Worm (Caenorhabditis elegans) whole organism, young adult: ENCODE measurements around the gene C24A3.1.
A peak's percentile ranks its signal among the peaks of the same experiment; 100 is the strongest.

Experiments
- B0261.1 ChIP-seq: sonication (generic microtip); optimal IDR thresholded peaks from 2 replicates; lab custom pipeline; 2016; ENCODE audit warnings: mild to moderate bottlenecking, missing genetic modification characterization, moderate library complexity, missing compliant biosample characterization
- B0336.3 ChIP-seq: fragments of 200-800 bp; sonication (Bioruptor generic); IDR thresholded peaks from 2 replicates; pipeline ENCODE4 v1.3.6; 2022; ENCODE audit warnings: missing genetic modification characterization, missing compliant biosample characterization
- C17E4.6 ChIP-seq: fragments of 200-800 bp; sonication (Bioruptor generic); IDR thresholded peaks from 2 replicates; pipeline ENCODE4 v1.3.6; 2022; ENCODE audit warnings: missing genetic modification reagents, missing genetic modification characterization, missing compliant biosample characterization
- F49E8.2 ChIP-seq: sonication (generic microtip); optimal IDR thresholded peaks from 3 replicates; lab custom pipeline; 2017; ENCODE audit warnings: missing genetic modification characterization, mild to moderate bottlenecking, missing compliant biosample characterization, antibody characterized with exemption, moderate library complexity; ENCODE audit not compliant: insufficient read depth
- Y53F4B.3 ChIP-seq: fragments of 200-800 bp; sonication (Bioruptor generic); IDR thresholded peaks from 2 replicates; pipeline ENCODE4 v1.3.6; 2022; ENCODE audit warnings: missing genetic modification reagents, missing genetic modification characterization, missing compliant biosample characterization
- Y67H2A.10 ChIP-seq: fragments of 200-800 bp; sonication (Bioruptor generic); conservative IDR thresholded peaks from 2 replicates; pipeline ENCODE4 v1.3.6; 2022; ENCODE audit warnings: missing genetic modification reagents, missing genetic modification characterization, missing compliant biosample characterization
- Y95B8A.8 ChIP-seq: fragments of 200-800 bp; sonication (Bioruptor generic); IDR thresholded peaks from 2 replicates; pipeline ENCODE4 v1.3.6; 2022; ENCODE audit warnings: missing genetic modification reagents, missing genetic modification characterization, missing compliant biosample characterization
- akir-1 ChIP-seq: fragments of 200-800 bp; sonication (Bioruptor generic); optimal IDR thresholded peaks from 2 replicates; lab custom pipeline; 2018; ENCODE audit warnings: mild to moderate bottlenecking, missing genetic modification characterization, moderate library complexity, missing compliant biosample characterization
- aptf-2 ChIP-seq: fragments of 200-800 bp; sonication (Bioruptor generic); conservative IDR thresholded peaks from 2 replicates; pipeline ENCODE4 v1.3.6; 2022; ENCODE audit warnings: missing genetic modification reagents, missing genetic modification characterization, missing compliant biosample characterization
- bed-1 ChIP-seq: fragments of 200-800 bp; sonication (Bioruptor generic); IDR thresholded peaks from 2 replicates; pipeline ENCODE4 v1.3.6; 2022; ENCODE audit warnings: missing genetic modification reagents, missing genetic modification characterization, missing compliant biosample characterization
- ccch-3 ChIP-seq: fragments of 200-800 bp; sonication (Bioruptor generic); optimal IDR thresholded peaks from 2 replicates; lab custom pipeline; 2018; ENCODE audit warnings: mild to moderate bottlenecking, missing genetic modification characterization, missing compliant biosample characterization
- chd-7 ChIP-seq: sonication (generic microtip); optimal IDR thresholded peaks from 2 replicates; lab custom pipeline; 2016; ENCODE audit warnings: mild to moderate bottlenecking, missing genetic modification characterization, moderate library complexity, missing compliant biosample characterization
- die-1 ChIP-seq: sonication (generic microtip); optimal IDR thresholded peaks from 2 replicates; lab custom pipeline; 2016; ENCODE audit warnings: missing genotype, mild to moderate bottlenecking, missing genetic modification characterization, missing compliant biosample characterization
- efl-1 ChIP-seq: fragments of 150-350 bp; optimal IDR thresholded peaks from 2 replicates; lab custom pipeline; 2014; ENCODE audit warnings: missing biosample characterization, missing genetic modification reagents, missing genetic modification characterization
- egrh-3 ChIP-seq: fragments of 200-800 bp; sonication (Bioruptor generic); IDR thresholded peaks from 2 replicates; pipeline ENCODE4 v1.3.6; 2022; ENCODE audit warnings: missing genetic modification reagents, missing genetic modification characterization, missing compliant biosample characterization
- hlh-12 ChIP-seq: sonication (generic microtip); optimal IDR thresholded peaks from 2 replicates; lab custom pipeline; 2016; ENCODE audit warnings: missing genetic modification characterization, missing compliant biosample characterization
- hsf-1 ChIP-seq: fragments of 200-800 bp; sonication (Bioruptor generic); IDR thresholded peaks from 2 replicates; pipeline ENCODE4 v1.3.6; 2022; ENCODE audit warnings: missing genetic modification reagents, missing genetic modification characterization, missing compliant biosample characterization
- lin-35 ChIP-seq, 3 experiments: fragments of 150-350 bp in 2 of 3; sonication (generic microtip) in 1 of 3; optimal IDR thresholded peaks; 2 replicates each; lab custom pipeline; 2014 to 2018; ENCODE audit warnings: missing biosample characterization in 3 of 3, missing genetic modification characterization in 3 of 3, missing genetic modification reagents in 3 of 3
- mes-4 ChIP-seq: sonication (generic microtip); optimal IDR thresholded peaks from 2 replicates; lab custom pipeline; 2016; ENCODE audit warnings: missing genotype, missing genetic modification characterization, missing compliant biosample characterization
- mxl-1 ChIP-seq: sonication (generic microtip); optimal IDR thresholded peaks from 2 replicates; lab custom pipeline; 2016; ENCODE audit warnings: missing genetic modification characterization, missing compliant biosample characterization
- nfya-1 ChIP-seq: sonication (generic microtip); optimal IDR thresholded peaks from 2 replicates; lab custom pipeline; 2017; ENCODE audit warnings: antibody characterized with exemption, missing compliant biosample characterization, missing genetic modification characterization, borderline replicate concordance; ENCODE audit not compliant: insufficient read depth
- nfya-2 ChIP-seq: fragments of 200-800 bp; sonication (Bioruptor generic); IDR thresholded peaks from 2 replicates; pipeline ENCODE4 v1.3.6; 2022; ENCODE audit warnings: missing genetic modification reagents, missing genetic modification characterization, missing compliant biosample characterization
- nhr-120 ChIP-seq: fragments of 200-800 bp; sonication (Bioruptor generic); IDR thresholded peaks from 2 replicates; pipeline ENCODE4 v1.3.6; 2022; ENCODE audit warnings: missing genetic modification characterization, missing compliant biosample characterization
- rec-8 ChIP-seq, 2 experiments: sonication (generic microtip); optimal IDR thresholded peaks; 2 replicates each; lab custom pipeline; 2016; ENCODE audit warnings: mild to moderate bottlenecking in 2 of 2, missing genetic modification characterization in 2 of 2, missing genetic modification reagents in 2 of 2, missing genotype in 2 of 2, missing biosample characterization in 1 of 2, missing compliant biosample characterization in 1 of 2, moderate library complexity in 1 of 2
- rpc-1 ChIP-seq, 2 experiments: fragments of 150-350 bp in 1 of 2; sonication (generic microtip) in 1 of 2; optimal IDR thresholded peaks; 2 replicates each; lab custom pipeline; 2014 to 2018; ENCODE audit warnings: missing biosample characterization in 1 of 2, missing genetic modification characterization in 1 of 2, missing genetic modification reagents in 1 of 2, missing genotype in 1 of 2
- sea-2 ChIP-seq: fragments of 200-800 bp; sonication (Bioruptor generic); IDR thresholded peaks from 2 replicates; pipeline ENCODE4 v1.3.6; 2022; ENCODE audit warnings: missing genetic modification characterization, missing compliant biosample characterization
- snpc-3.4 ChIP-seq: sonication (generic microtip); optimal IDR thresholded peaks from 2 replicates; lab custom pipeline; 2017; ENCODE audit warnings: missing genetic modification characterization, mild to moderate bottlenecking, missing compliant biosample characterization, antibody characterized with exemption, moderate library complexity, missing genotype, missing genetic modification reagents
- tbp1 ChIP-seq: fragments of 200-800 bp; sonication (Bioruptor generic); optimal IDR thresholded peaks from 2 replicates; lab custom pipeline; 2018; ENCODE audit warnings: mild to moderate bottlenecking, missing genetic modification characterization, missing compliant biosample characterization
- zfh-2 ChIP-seq: fragments of 200-800 bp; sonication (Bioruptor generic); conservative IDR thresholded peaks from 2 replicates; pipeline ENCODE4 v1.3.6; 2022; ENCODE audit warnings: missing genetic modification reagents, missing genetic modification characterization, missing compliant biosample characterization
- zim-3 ChIP-seq: sonication (generic microtip); optimal IDR thresholded peaks from 2 replicates; lab custom pipeline; 2017; ENCODE audit warnings: mild to moderate bottlenecking, missing genetic modification characterization, moderate library complexity, missing compliant biosample characterization
- ztf-18 ChIP-seq: sonication (generic microtip); optimal IDR thresholded peaks from 2 replicates; lab custom pipeline; 2016; ENCODE audit warnings: missing genotype, mild to moderate bottlenecking, missing genetic modification characterization, missing compliant biosample characterization
- ztf-3 ChIP-seq: fragments of 200-800 bp; sonication (Bioruptor generic); optimal IDR thresholded peaks from 2 replicates; lab custom pipeline; 2018; ENCODE audit warnings: mild to moderate bottlenecking, missing genetic modification characterization, missing compliant biosample characterization

C24A3.1 gene

ce11 chrX:8955808-8956207 is 43.1 kb upstream of the C24A3.1 start:
- TF ChIP-seq chd-7 (tag; lab: Kevin White, UChicago): no peak
- no peak for TF ChIP-seq mxl-1 (tag; lab: Kevin White, UChicago)
- peak in 1 of 2 experiments; percentile 36 for TF ChIP-seq rec-8 (tag; optimal IDR thresholded peaks at IDR 0.05; lab: Kevin White, UChicago)
- no peak for TF ChIP-seq F49E8.2 (tag; lab: Kevin White, UChicago)
- TF ChIP-seq hsf-1: no peak
- TF ChIP-seq sea-2 (GFP tag; lab: Robert Waterston, UW): no peak
- TF ChIP-seq ztf-18 (tag; lab: Kevin White, UChicago): peak; percentile 29
- TF ChIP-seq snpc-3.4: peak; percentile 13
- no peak for TF ChIP-seq zfh-2 (GFP tag; lab: Robert Waterston, UW)
- no peak for TF ChIP-seq Y95B8A.8 (GFP tag; lab: Robert Waterston, UW)
- TF ChIP-seq mes-4 (tag; lab: Kevin White, UChicago): peak; percentile 9
- TF ChIP-seq efl-1 (GFP tag; lab: Kevin White, UChicago): no peak
- no peak for TF ChIP-seq nfya-2 (GFP tag; lab: Robert Waterston, UW)
- TF ChIP-seq B0261.1: peak; percentile 65
- peak; percentile 84 for TF ChIP-seq tbp1
- peak; percentile 22 for TF ChIP-seq die-1 (tag; lab: Kevin White, UChicago)
- TF ChIP-seq rpc-1 (optimal IDR thresholded peaks at IDR 0.05; lab: Kevin White, UChicago): peak; percentile 70
- peak; percentile 77 for TF ChIP-seq rpc-1 (tag; optimal IDR thresholded peaks at IDR 0.05; lab: Kevin White, UChicago)
- no peak for TF ChIP-seq B0336.3 (GFP tag; lab: Robert Waterston, UW)
- no peak for TF ChIP-seq nfya-1 (tag; lab: Kevin White, UChicago)
- TF ChIP-seq Y67H2A.10 (GFP tag; lab: Robert Waterston, UW): no peak
- TF ChIP-seq zim-3: no peak

ce11 chrX:8957974-8958373 is 40.9 kb upstream of the C24A3.1 start:
- TF ChIP-seq akir-1 (GFP tag; lab: Kevin White, UChicago) (no peak), aptf-2 (GFP tag; lab: Robert Waterston, UW) (no peak), bed-1 (no peak), hlh-12 (tag; lab: Kevin White, UChicago) (no peak), egrh-3 (GFP tag; lab: Robert Waterston, UW) (no peak)

ce11 chrX:8961120-8961834 is 37.6 kb upstream of the C24A3.1 start, which contains the start of gene aexr-3:
Gene aexr-3 (minus strand): TSS chrX:8961170.
- no peak for TF ChIP-seq C17E4.6
- no peak for TF ChIP-seq nhr-120 (GFP tag; lab: Robert Waterston, UW)
- TF ChIP-seq ztf-3 (GFP tag; lab: Kevin White, UChicago): no peak
- no peak for TF ChIP-seq ccch-3 (GFP tag; lab: Kevin White, UChicago)

ce11 chrX:8963469-8963868 is 35.4 kb upstream of the C24A3.1 start:
- no peak for TF ChIP-seq nfya-1 (tag; lab: Kevin White, UChicago)
- no peak for TF ChIP-seq nhr-120 (GFP tag; lab: Robert Waterston, UW)
- TF ChIP-seq Y53F4B.3 (GFP tag; lab: Robert Waterston, UW): no peak
- no peak for TF ChIP-seq lin-35 (GFP tag; optimal IDR thresholded peaks at IDR 0.05; lab: Kevin White, UChicago)
